Worm (Caenorhabditis elegans) whole organism, young adult: Measurements from ENCODE around the gene gpa-10.

ENCODE experiments used
- B0019.2 ChIP-seq: fragments of 200-800 bp; sonication (Bioruptor generic); conservative IDR thresholded peaks from 2 replicates; pipeline ENCODE4 v1.3.6; 2022; ENCODE audit warnings: missing genetic modification reagents, missing genetic modification characterization, missing compliant biosample characterization
- B0035.1 ChIP-seq: sonication (generic microtip); optimal IDR thresholded peaks from 2 replicates; lab custom pipeline; 2016; ENCODE audit warnings: missing genetic modification characterization, mild to moderate bottlenecking, missing compliant biosample characterization, missing genotype, missing genetic modification reagents
- F33H1.4 ChIP-seq: fragments of 200-800 bp; sonication (Bioruptor generic); IDR thresholded peaks from 2 replicates; pipeline ENCODE4 v1.3.6; 2022; ENCODE audit warnings: missing genetic modification reagents, missing genetic modification characterization, missing compliant biosample characterization
- F37B4.10 ChIP-seq: fragments of 200-800 bp; sonication (Bioruptor generic); IDR thresholded peaks from 2 replicates; pipeline ENCODE4 v1.3.6; 2022; ENCODE audit warnings: missing genetic modification characterization, missing compliant biosample characterization
- F39B2.1 ChIP-seq: fragments of 200-800 bp; sonication (Bioruptor generic); IDR thresholded peaks from 2 replicates; pipeline ENCODE4 v1.3.6; 2022; ENCODE audit warnings: missing genetic modification reagents, missing genetic modification characterization, missing compliant biosample characterization
- F52B5.7 ChIP-seq: sonication (generic microtip); optimal IDR thresholded peaks from 2 replicates; lab custom pipeline; 2016; ENCODE audit warnings: mild to moderate bottlenecking, missing genetic modification characterization, missing compliant biosample characterization
- F57C9.4 ChIP-seq: sonication (generic microtip); optimal IDR thresholded peaks from 2 replicates; lab custom pipeline; 2017; ENCODE audit warnings: mild to moderate bottlenecking, missing genetic modification characterization, missing compliant biosample characterization
- K11D2.4 ChIP-seq: fragments of 200-800 bp; sonication (Bioruptor generic); IDR thresholded peaks from 2 replicates; pipeline ENCODE4 v1.3.6; 2022; ENCODE audit warnings: missing genetic modification reagents, missing genetic modification characterization, missing compliant biosample characterization
- Y53F4B.3 ChIP-seq: fragments of 200-800 bp; sonication (Bioruptor generic); IDR thresholded peaks from 2 replicates; pipeline ENCODE4 v1.3.6; 2022; ENCODE audit warnings: missing genetic modification reagents, missing genetic modification characterization, missing compliant biosample characterization
- Y56A3A.18 ChIP-seq: fragments of 200-800 bp; sonication (Bioruptor generic); IDR thresholded peaks from 2 replicates; pipeline ENCODE4 v1.3.6; 2022; ENCODE audit warnings: missing genetic modification reagents, missing genetic modification characterization, missing compliant biosample characterization
- Y67H2A.10 ChIP-seq: fragments of 200-800 bp; sonication (Bioruptor generic); conservative IDR thresholded peaks from 2 replicates; pipeline ENCODE4 v1.3.6; 2022; ENCODE audit warnings: missing genetic modification reagents, missing genetic modification characterization, missing compliant biosample characterization
- ZK185.1 ChIP-seq: sonication (generic microtip); optimal IDR thresholded peaks from 2 replicates; lab custom pipeline; 2016; ENCODE audit warnings: mild to moderate bottlenecking, missing genetic modification characterization, missing compliant biosample characterization; ENCODE audit not compliant: poor library complexity, severe bottlenecking
- ama-1 ChIP-seq, 3 experiments: fragments of 150-350 bp in 1 of 3; sonication (generic microtip) in 2 of 3; optimal IDR thresholded peaks; 2 replicates each; lab custom pipeline; 2014 to 2018; ENCODE audit warnings: missing biosample characterization in 2 of 3, missing genetic modification characterization in 2 of 3, missing genetic modification reagents in 2 of 3
- attf-3 ChIP-seq: fragments of 200-800 bp; sonication (Bioruptor generic); conservative IDR thresholded peaks from 2 replicates; pipeline ENCODE4 v1.3.6; 2022; ENCODE audit warnings: missing genetic modification reagents, missing genetic modification characterization, missing compliant biosample characterization
- bed-1 ChIP-seq: fragments of 200-800 bp; sonication (Bioruptor generic); IDR thresholded peaks from 2 replicates; pipeline ENCODE4 v1.3.6; 2022; ENCODE audit warnings: missing genetic modification reagents, missing genetic modification characterization, missing compliant biosample characterization
- ceh-58 ChIP-seq: fragments of 200-800 bp; sonication (Bioruptor generic); IDR thresholded peaks from 2 replicates; pipeline ENCODE4 v1.3.6; 2022; ENCODE audit warnings: missing genetic modification characterization, missing compliant biosample characterization
- chd-7 ChIP-seq: sonication (generic microtip); optimal IDR thresholded peaks from 2 replicates; lab custom pipeline; 2016; ENCODE audit warnings: mild to moderate bottlenecking, missing genetic modification characterization, moderate library complexity, missing compliant biosample characterization
- dpff-1 ChIP-seq: sonication (generic microtip); optimal IDR thresholded peaks from 2 replicates; lab custom pipeline; 2017; ENCODE audit warnings: mild to moderate bottlenecking, missing genetic modification characterization, missing compliant biosample characterization
- egrh-3 ChIP-seq: fragments of 200-800 bp; sonication (Bioruptor generic); IDR thresholded peaks from 2 replicates; pipeline ENCODE4 v1.3.6; 2022; ENCODE audit warnings: missing genetic modification reagents, missing genetic modification characterization, missing compliant biosample characterization
- hlh-26 ChIP-seq: fragments of 200-800 bp; sonication (Bioruptor generic); conservative IDR thresholded peaks from 2 replicates; pipeline ENCODE4 v1.3.6; 2022; ENCODE audit warnings: missing genetic modification reagents, missing genetic modification characterization, missing compliant biosample characterization
- lag-1 ChIP-seq: fragments of 200-800 bp; sonication (Bioruptor generic); IDR thresholded peaks from 2 replicates; pipeline ENCODE4 v1.3.6; 2022; ENCODE audit warnings: missing genetic modification reagents, missing genetic modification characterization, missing compliant biosample characterization
- lin-54 ChIP-seq: fragments of 200-800 bp; sonication (Bioruptor generic); optimal IDR thresholded peaks from 2 replicates; lab custom pipeline; 2018; ENCODE audit warnings: mild to moderate bottlenecking, missing genetic modification characterization, missing compliant biosample characterization
- lir-1 ChIP-seq: fragments of 200-800 bp; sonication (Bioruptor generic); conservative IDR thresholded peaks from 2 replicates; pipeline ENCODE4 v1.3.6; 2022; ENCODE audit warnings: missing genetic modification reagents, missing genetic modification characterization, missing compliant biosample characterization
- madf-3 ChIP-seq: fragments of 200-800 bp; sonication (Bioruptor generic); IDR thresholded peaks from 2 replicates; pipeline ENCODE4 v1.3.6; 2022; ENCODE audit warnings: missing genetic modification reagents, missing genetic modification characterization, missing compliant biosample characterization
- mel-28 ChIP-seq: sonication (generic microtip); optimal IDR thresholded peaks from 2 replicates; lab custom pipeline; 2016; ENCODE audit warnings: borderline replicate concordance, mild to moderate bottlenecking, missing genetic modification characterization, missing compliant biosample characterization
- nhr-27 ChIP-seq: fragments of 200-800 bp; sonication (Bioruptor generic); optimal IDR thresholded peaks from 2 replicates; lab custom pipeline; 2018; ENCODE audit warnings: mild to moderate bottlenecking, missing genetic modification characterization, moderate library complexity, missing compliant biosample characterization
- nhr-90 ChIP-seq: sonication (generic microtip); optimal IDR thresholded peaks from 2 replicates; lab custom pipeline; 2016; ENCODE audit warnings: missing genotype, mild to moderate bottlenecking, missing genetic modification characterization, missing compliant biosample characterization
- rpc-1 ChIP-seq, 2 experiments: fragments of 150-350 bp in 1 of 2; sonication (generic microtip) in 1 of 2; optimal IDR thresholded peaks; 2 replicates each; lab custom pipeline; 2014 to 2018; ENCODE audit warnings: missing biosample characterization in 1 of 2, missing genetic modification characterization in 1 of 2, missing genetic modification reagents in 1 of 2, missing genotype in 1 of 2
- sdz-38 ChIP-seq: sonication (generic microtip); optimal IDR thresholded peaks from 2 replicates; lab custom pipeline; 2016; ENCODE audit warnings: missing genotype, missing genetic modification characterization, missing compliant biosample characterization
- snpc-1.3 ChIP-seq: sonication (generic microtip); optimal IDR thresholded peaks from 2 replicates; lab custom pipeline; 2017; ENCODE audit warnings: missing genetic modification characterization, mild to moderate bottlenecking, missing compliant biosample characterization, antibody characterized with exemption, moderate library complexity, missing genotype, missing genetic modification reagents; ENCODE audit not compliant: insufficient read depth
- sptf-2 ChIP-seq: fragments of 200-800 bp; sonication (Bioruptor generic); optimal IDR thresholded peaks from 2 replicates; lab custom pipeline; 2018; ENCODE audit warnings: mild to moderate bottlenecking, missing genetic modification characterization, missing compliant biosample characterization
- tbp1 ChIP-seq: fragments of 200-800 bp; sonication (Bioruptor generic); optimal IDR thresholded peaks from 2 replicates; lab custom pipeline; 2018; ENCODE audit warnings: mild to moderate bottlenecking, missing genetic modification characterization, missing compliant biosample characterization
- unc-130 ChIP-seq: sonication (generic microtip); optimal IDR thresholded peaks from 2 replicates; lab custom pipeline; 2016; ENCODE audit warnings: missing genetic modification reagents, missing genetic modification characterization, missing compliant biosample characterization
- unc-62 ChIP-seq: fragments of 150-350 bp; optimal IDR thresholded peaks from 2 replicates; lab custom pipeline; 2014; ENCODE audit warnings: missing biosample characterization, missing genetic modification reagents, missing genetic modification characterization
- zfh-2 ChIP-seq: fragments of 200-800 bp; sonication (Bioruptor generic); conservative IDR thresholded peaks from 2 replicates; pipeline ENCODE4 v1.3.6; 2022; ENCODE audit warnings: missing genetic modification reagents, missing genetic modification characterization, missing compliant biosample characterization
- ztf-6 ChIP-seq: fragments of 200-800 bp; sonication (Bioruptor generic); IDR thresholded peaks from 2 replicates; pipeline ENCODE4 v1.3.6; 2022; ENCODE audit warnings: missing genetic modification reagents, missing genetic modification characterization, missing compliant biosample characterization

The gpa-10 gene

DNA sequence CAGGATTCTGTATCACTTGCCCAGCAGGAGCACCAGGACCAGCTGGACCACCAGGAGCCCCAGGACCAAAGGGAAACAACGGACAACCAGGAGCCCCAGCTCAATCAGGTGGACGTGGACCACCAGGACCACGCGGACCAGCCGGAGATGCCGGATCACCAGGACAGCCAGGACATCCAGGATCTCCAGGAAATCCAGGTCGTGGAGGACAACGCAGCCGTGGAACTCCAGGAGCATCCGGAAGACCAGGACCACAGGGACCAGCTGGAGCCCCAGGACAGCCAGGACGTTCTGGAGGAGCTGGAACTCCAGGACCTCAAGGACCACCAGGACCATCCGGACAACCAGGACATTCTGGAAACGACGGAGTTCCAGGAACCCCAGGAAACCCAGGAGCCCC lies 18.6 kb downstream of the gpa-10 start:
- peak; percentile 86 for TF ChIP-seq egrh-3 (GFP tag; lab: Robert Waterston, UW)
- TF ChIP-seq F57C9.4 = no peak
- TF ChIP-seq zfh-2 = peak; percentile 76
- TF ChIP-seq nhr-27 (tag; lab: Kevin White, UChicago) = no peak

DNA sequence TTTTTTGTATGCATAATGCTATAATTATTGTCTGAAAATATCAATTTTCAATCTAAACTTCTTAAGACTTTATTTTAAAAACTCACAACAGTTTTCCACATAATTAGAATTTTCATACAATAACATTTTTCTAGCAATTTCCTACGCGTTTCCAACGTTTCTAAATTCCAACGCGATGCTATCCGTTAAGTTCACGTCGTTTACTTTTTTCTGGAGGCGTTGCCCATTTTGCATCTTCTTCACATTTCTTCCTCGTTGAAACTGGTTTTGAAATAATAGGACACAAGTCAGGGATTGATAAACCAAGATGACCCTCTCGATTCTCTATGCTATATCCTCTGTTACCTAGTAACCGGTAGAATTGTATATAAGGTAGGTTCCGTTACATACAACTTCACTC lies 19.4 kb downstream of the gpa-10 start, which contains the start of the genes T15B7.14 and col-143:
T15B7.14 (minus strand) TSS at position 101 of the 400 bp plus-strand sequence.
col-143 (plus strand) TSS at position 394 of the 400 bp plus-strand sequence.
- TF ChIP-seq K11D2.4 (GFP tag; lab: Robert Waterston, UW) (no peak), sdz-38 (no peak), ama-1 (optimal IDR thresholded peaks at IDR 0.05; lab: Kevin White, UChicago) (no peak), ama-1 (GFP tag; optimal IDR thresholded peaks at IDR 0.05; lab: Kevin White, UChicago) (no peak), rpc-1 (optimal IDR thresholded peaks at IDR 0.05; lab: Kevin White, UChicago) (no peak), rpc-1 (tag; optimal IDR thresholded peaks at IDR 0.05; lab: Kevin White, UChicago) (no peak), nhr-90 (tag; lab: Kevin White, UChicago) (no peak), Y67H2A.10 (GFP tag; lab: Robert Waterston, UW) (no peak), B0019.2 (no peak), mel-28 (tag; lab: Kevin White, UChicago) (no peak), ZK185.1 (no peak), dpff-1 (no peak)

DNA sequence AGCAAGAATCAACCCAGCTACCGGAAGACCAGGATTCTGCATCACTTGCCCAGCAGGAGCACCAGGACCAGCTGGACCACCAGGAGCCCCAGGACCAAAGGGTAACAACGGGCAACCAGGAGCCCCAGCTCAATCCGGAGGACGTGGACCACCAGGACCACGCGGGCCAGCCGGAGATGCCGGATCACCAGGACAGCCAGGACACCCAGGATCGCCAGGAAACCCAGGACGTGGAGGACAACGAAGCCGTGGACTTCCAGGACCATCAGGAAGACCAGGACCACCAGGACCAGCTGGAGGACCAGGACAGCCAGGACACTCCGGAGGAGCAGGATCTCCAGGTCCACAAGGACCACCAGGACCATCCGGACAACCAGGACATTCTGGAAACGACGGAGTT lies 23.1 kb downstream of the gpa-10 start:
- TF ChIP-seq B0035.1 (tag; lab: Kevin White, UChicago) (no peak), F33H1.4 (GFP tag; lab: Robert Waterston, UW) (no peak), attf-3 (GFP tag; lab: Robert Waterston, UW) (no peak), zfh-2 (peak; percentile 77), F39B2.1 (no peak), unc-130 (no peak), egrh-3 (GFP tag; lab: Robert Waterston, UW) (peak; percentile 90), bed-1 (GFP tag; lab: Robert Waterston, UW) (no peak), madf-3 (no peak), ama-1 (optimal IDR thresholded peaks at IDR 0.05; lab: Kevin White, UChicago) (no peak), ama-1 (GFP tag; optimal IDR thresholded peaks at IDR 0.05; lab: Kevin White, UChicago) (no peak)

DNA sequence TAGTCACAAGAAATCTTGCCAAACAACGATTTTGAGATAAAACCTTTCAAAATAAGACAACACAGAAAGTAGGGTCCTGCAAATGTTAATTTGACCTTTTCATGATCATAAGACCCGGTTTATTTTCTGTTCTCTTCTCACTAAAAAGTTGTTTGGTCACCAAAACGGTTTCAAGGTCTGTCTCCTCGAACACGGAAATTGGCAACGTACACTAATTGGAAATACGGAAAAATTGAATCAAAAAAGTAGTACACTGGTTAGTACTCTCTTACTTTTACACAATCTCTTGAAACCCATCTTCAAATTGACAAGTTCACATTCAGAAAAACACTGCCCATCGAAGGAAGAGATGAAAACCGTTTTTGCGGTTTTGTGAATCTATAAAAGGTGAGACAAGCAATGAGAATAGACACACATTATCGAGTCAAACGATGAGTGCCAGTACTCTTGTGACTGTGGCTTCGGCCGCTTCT lies 23.8 kb downstream of the gpa-10 start, which contains the start of gene col-142:
col-142 (plus strand) TSS at position 423 of the 473 bp plus-strand sequence.
- TF ChIP-seq attf-3 (GFP tag; lab: Robert Waterston, UW) (no peak), chd-7 (no peak), Y56A3A.18 (no peak), lir-1 (GFP tag; lab: Robert Waterston, UW) (no peak), tbp1 (no peak), lin-54 (GFP tag; lab: Kevin White, UChicago) (no peak), F52B5.7 (no peak), nhr-90 (tag; lab: Kevin White, UChicago) (no peak), unc-62 (GFP tag; lab: Kevin White, UChicago) (no peak), Y53F4B.3 (GFP tag; lab: Robert Waterston, UW) (no peak), snpc-1.3 (tag; lab: Kevin White, UChicago) (no peak), F57C9.4 (no peak), lag-1 (GFP tag; lab: Robert Waterston, UW) (no peak), sptf-2 (GFP tag; lab: Kevin White, UChicago) (no peak), F37B4.10 (GFP tag; lab: Robert Waterston, UW) (no peak), hlh-26 (no peak), ceh-58 (no peak), ztf-6 (no peak)
